Comparison of ENCODE assay signal across 3 worm cellular contexts in genomic region chrIV:1168311-1168965, ce11.
TF ChIP-seq lines count a peak whose summit lies in the region.

No protein-coding gene starts in this region.

TF ChIP-seq in whole organism, L1 larva, 84 proteins besides CTCF, POLR2A, EP300 and RAD21 (continued from another document and continues in another):
- TF ChIP-seq zag-1 (tag; optimal IDR thresholded peaks at IDR 0.05; lab: Kevin White, UChicago) (no peak), xbp-1 (tag; optimal IDR thresholded peaks at IDR 0.05; lab: Kevin White, UChicago) (peak; percentile 11), snu-23 (GFP tag; optimal IDR thresholded peaks at IDR 0.05; lab: Kevin White, UChicago) (peak; percentile 54), ces-1 (GFP tag; optimal IDR thresholded peaks at IDR 0.05; lab: Kevin White, UChicago) (no peak), rnt-1 (tag; optimal IDR thresholded peaks at IDR 0.05; lab: Kevin White, UChicago) (peak; percentile 70), efl-1 (optimal IDR thresholded peaks at IDR 0.05; lab: Kevin White, UChicago) (peak; percentile 71 to 76), efl-1 (GFP tag; optimal IDR thresholded peaks at IDR 0.05 in 1 of 2; lab: Kevin White, UChicago) (peak; percentile 57 to 96), lin-35 (GFP tag; optimal IDR thresholded peaks at IDR 0.05; lab: Kevin White, UChicago) (peak; percentile 22 to 54), nhr-77 (tag; optimal IDR thresholded peaks at IDR 0.05; lab: Kevin White, UChicago) (no peak), nhr-84 (tag; optimal IDR thresholded peaks at IDR 0.05; lab: Kevin White, UChicago) (no peak), zip-4 (GFP tag; optimal IDR thresholded peaks at IDR 0.05; lab: Kevin White, UChicago) (no peak), swsn-7 (tag; optimal IDR thresholded peaks at IDR 0.05; lab: Kevin White, UChicago) (peak; percentile 45), fos-1 (tag; optimal IDR thresholded peaks at IDR 0.05; lab: Kevin White, UChicago) (no peak), ceh-8 (GFP tag; optimal IDR thresholded peaks at IDR 0.05; lab: Kevin White, UChicago) (peak; percentile 29), egl-27 (tag; optimal IDR thresholded peaks at IDR 0.05; lab: Kevin White, UChicago) (no peak), F16B12.6 (tag; optimal IDR thresholded peaks at IDR 0.05; lab: Kevin White, UChicago) (peak; percentile 6), irx-1 (tag; optimal IDR thresholded peaks at IDR 0.05; lab: Kevin White, UChicago) (peak; percentile 37), nhr-11 (tag; optimal IDR thresholded peaks at IDR 0.05; lab: Kevin White, UChicago) (no peak), C34B4.2 (tag; optimal IDR thresholded peaks at IDR 0.05; lab: Kevin White, UChicago) (no peak), nhr-28 (tag; optimal IDR thresholded peaks at IDR 0.05; lab: Kevin White, UChicago) (no peak), hpl-2 (GFP tag; optimal IDR thresholded peaks at IDR 0.05; lab: Kevin White, UChicago) (no peak), hlh-4 (tag; optimal IDR thresholded peaks at IDR 0.05; lab: Kevin White, UChicago) (no peak), lin-13 (GFP tag; optimal IDR thresholded peaks at IDR 0.05; lab: Kevin White, UChicago) (no peak), dsc-1 (tag; optimal IDR thresholded peaks at IDR 0.05; lab: Kevin White, UChicago) (peak; percentile 75), lsy-2 (tag; optimal IDR thresholded peaks at IDR 0.05; lab: Kevin White, UChicago) (peak; percentile 32 to 65), snpc-4 (tag; optimal IDR thresholded peaks at IDR 0.05; lab: Kevin White, UChicago) (peak; percentile 18), nhr-237 (tag; optimal IDR thresholded peaks at IDR 0.05; lab: Kevin White, UChicago) (no peak), isw-1 (GFP tag; IDR thresholded peaks at IDR 0.05; lab: Robert Waterston, UW) (no peak), skn-1 (tag; optimal IDR thresholded peaks at IDR 0.05; lab: Kevin White, UChicago) (peak; percentile 39), egl-13 (tag; optimal IDR thresholded peaks at IDR 0.05; lab: Kevin White, UChicago) (no peak), unc-62 (GFP tag; optimal IDR thresholded peaks at IDR 0.05; lab: Kevin White, UChicago) (no peak), pax-3 (tag; optimal IDR thresholded peaks at IDR 0.05; lab: Kevin White, UChicago) (peak; percentile 71), aha-1 (tag; optimal IDR thresholded peaks at IDR 0.05; lab: Kevin White, UChicago) (no peak), ztf-4 (tag; optimal IDR thresholded peaks at IDR 0.05; lab: Kevin White, UChicago) (no peak), lin-39 (tag; optimal IDR thresholded peaks at IDR 0.05; lab: Kevin White, UChicago) (no peak), mab-9 (GFP tag; IDR thresholded peaks at IDR 0.05; lab: Robert Waterston, UW) (peak; percentile 42; the same call in 1 of the 2 replicates), unc-86 (tag; optimal IDR thresholded peaks at IDR 0.05; lab: Kevin White, UChicago) (peak; percentile 47), mdl-1 (tag; optimal IDR thresholded peaks at IDR 0.05; lab: Kevin White, UChicago) (peak in 1 of 2 experiments; percentile 82), elt-3 (tag; optimal IDR thresholded peaks at IDR 0.05; lab: Kevin White, UChicago) (no peak), hlh-17 (GFP tag; optimal IDR thresholded peaks at IDR 0.05; lab: Kevin White, UChicago; ENCODE audit: borderline replicate concordance) (no peak), ceh-88 (GFP tag; IDR thresholded peaks at IDR 0.05; lab: Robert Waterston, UW) (no peak), sptf-1 (tag; optimal IDR thresholded peaks at IDR 0.05; lab: Kevin White, UChicago) (no peak), lin-14 (GFP tag; optimal IDR thresholded peaks at IDR 0.05; lab: Kevin White, UChicago) (peak; percentile 91), tbx-2 (tag; optimal IDR thresholded peaks at IDR 0.05; lab: Kevin White, UChicago) (peak; percentile 38), nhr-71 (tag; optimal IDR thresholded peaks at IDR 0.05; lab: Kevin White, UChicago) (no peak)

TF ChIP-seq in whole organism, L2 larva, 48 proteins besides CTCF, POLR2A, EP300 and RAD21 (continued from another document):
- TF ChIP-seq snpc-4 (tag; optimal IDR thresholded peaks at IDR 0.05; lab: Kevin White, UChicago): no peak
- TF ChIP-seq ama-1 (optimal IDR thresholded peaks at IDR 0.05; lab: Kevin White, UChicago): no peak
- no peak for TF ChIP-seq ztf-1 (GFP tag; conservative IDR thresholded peaks at IDR 0.05; lab: Robert Waterston, UW)
- TF ChIP-seq ceh-82 (tag; optimal IDR thresholded peaks at IDR 0.05; lab: Kevin White, UChicago): no peak
- TF ChIP-seq Y55F3AM.14 (GFP tag; optimal IDR thresholded peaks at IDR 0.05; lab: Kevin White, UChicago): peak; percentile 63
- TF ChIP-seq fos-1 (tag; optimal IDR thresholded peaks at IDR 0.05; lab: Kevin White, UChicago): no peak
- no peak for TF ChIP-seq dmd-4 (tag; optimal IDR thresholded peaks at IDR 0.05; lab: Kevin White, UChicago)
- TF ChIP-seq lin-11 (tag; optimal IDR thresholded peaks at IDR 0.05; lab: Kevin White, UChicago): no peak
- no peak for TF ChIP-seq nhr-6 (tag; optimal IDR thresholded peaks at IDR 0.05; lab: Kevin White, UChicago)
- TF ChIP-seq ZK546.5 (tag; optimal IDR thresholded peaks at IDR 0.05; lab: Kevin White, UChicago): no peak
- no peak for TF ChIP-seq aly-2 (tag; optimal IDR thresholded peaks at IDR 0.05; lab: Kevin White, UChicago)
- TF ChIP-seq nhr-129 (tag; optimal IDR thresholded peaks at IDR 0.05; lab: Kevin White, UChicago): peak; percentile 37
- TF ChIP-seq gmeb-1 (tag; optimal IDR thresholded peaks at IDR 0.05; lab: Kevin White, UChicago): peak; percentile 40
- no peak for TF ChIP-seq nhr-10 (tag; optimal IDR thresholded peaks at IDR 0.05; lab: Kevin White, UChicago)
- peak; percentile 3 for TF ChIP-seq lin-13 (GFP tag; optimal IDR thresholded peaks at IDR 0.05; lab: Kevin White, UChicago)
- TF ChIP-seq nhr-11 (tag; optimal IDR thresholded peaks at IDR 0.05; lab: Kevin White, UChicago): no peak
- TF ChIP-seq unc-62 (GFP tag; optimal IDR thresholded peaks at IDR 0.05; lab: Kevin White, UChicago): no peak
- TF ChIP-seq blmp-1 (tag; optimal IDR thresholded peaks at IDR 0.05; lab: Kevin White, UChicago; ENCODE audit: insufficient read depth): peak; percentile 54
- TF ChIP-seq lsy-2 (tag; optimal IDR thresholded peaks at IDR 0.05; lab: Kevin White, UChicago): peak in 1 of 2 experiments; percentile 61
- no peak for TF ChIP-seq R02D3.7 (tag; optimal IDR thresholded peaks at IDR 0.05; lab: Kevin White, UChicago)
- TF ChIP-seq ztf-11 (tag; optimal IDR thresholded peaks at IDR 0.05; lab: Kevin White, UChicago): no peak
- TF ChIP-seq ceh-16 (tag; optimal IDR thresholded peaks at IDR 0.05; lab: Kevin White, UChicago): no peak
- TF ChIP-seq mab-5 (tag; optimal IDR thresholded peaks at IDR 0.05; lab: Kevin White, UChicago): peak; percentile 12
- no peak for TF ChIP-seq nhr-77 (tag; optimal IDR thresholded peaks at IDR 0.05; lab: Kevin White, UChicago)
- TF ChIP-seq nhr-12 (tag; optimal IDR thresholded peaks at IDR 0.05; lab: Kevin White, UChicago): no peak
- no peak for TF ChIP-seq ztf-4 (tag; optimal IDR thresholded peaks at IDR 0.05; lab: Kevin White, UChicago)
- TF ChIP-seq sma-3 (GFP tag; optimal IDR thresholded peaks at IDR 0.05; lab: Kevin White, UChicago): no peak
- no peak for TF ChIP-seq peb-1 (tag; optimal IDR thresholded peaks at IDR 0.05; lab: Kevin White, UChicago)
- peak; percentile 45 for TF ChIP-seq sma-9 (GFP tag; optimal IDR thresholded peaks at IDR 0.05; lab: Kevin White, UChicago)
- TF ChIP-seq sma-9 (tag; optimal IDR thresholded peaks at IDR 0.05; lab: Kevin White, UChicago): no peak
- no peak for TF ChIP-seq unc-39 (tag; optimal IDR thresholded peaks at IDR 0.05; lab: Kevin White, UChicago)
- no peak for TF ChIP-seq skn-1 (tag; optimal IDR thresholded peaks at IDR 0.05; lab: Kevin White, UChicago)
- TF ChIP-seq alr-1 (tag; optimal IDR thresholded peaks at IDR 0.05; lab: Kevin White, UChicago): no peak
- TF ChIP-seq nhr-237 (tag; optimal IDR thresholded peaks at IDR 0.05; lab: Kevin White, UChicago): no peak
- TF ChIP-seq lin-39 (tag; optimal IDR thresholded peaks at IDR 0.05; lab: Kevin White, UChicago): no peak
- TF ChIP-seq nhr-25 (tag; optimal IDR thresholded peaks at IDR 0.05; lab: Kevin White, UChicago): no peak
- TF ChIP-seq nhr-23 (tag; optimal IDR thresholded peaks at IDR 0.05; lab: Kevin White, UChicago): no peak

TF ChIP-seq in whole organism, L4 larva, 104 proteins besides CTCF, POLR2A, EP300 and RAD21 (continued from another document):
- TF ChIP-seq daf-16 (GFP tag; optimal IDR thresholded peaks at IDR 0.05; lab: Kevin White, UChicago): peak in 1 of 2 experiments; percentile 58
- peak; percentile 47 for TF ChIP-seq daf-16 (tag; optimal IDR thresholded peaks at IDR 0.05; lab: Kevin White, UChicago)
- TF ChIP-seq snpc-4 (tag; optimal IDR thresholded peaks at IDR 0.05; lab: Kevin White, UChicago): no peak
- peak; percentile 46 for TF ChIP-seq rbr-2 (tag; optimal IDR thresholded peaks at IDR 0.05; lab: Kevin White, UChicago)
- no peak for TF ChIP-seq nhr-48 (tag; optimal IDR thresholded peaks at IDR 0.05; lab: Kevin White, UChicago)
- TF ChIP-seq hmg-1.1 (GFP tag; IDR thresholded peaks at IDR 0.05; lab: Robert Waterston, UW): peak; percentile 71
- TF ChIP-seq dpl-1 (GFP tag; optimal IDR thresholded peaks at IDR 0.05; lab: Kevin White, UChicago): peak; percentile 29
- TF ChIP-seq zip-2 (tag; optimal IDR thresholded peaks at IDR 0.05; lab: Kevin White, UChicago): no peak
- peak; percentile 4 for TF ChIP-seq nhr-28 (tag; optimal IDR thresholded peaks at IDR 0.05; lab: Kevin White, UChicago)
- peak; percentile 52 for TF ChIP-seq dve-1 (tag; optimal IDR thresholded peaks at IDR 0.05; lab: Kevin White, UChicago; ENCODE audit: insufficient read depth)
- peak; percentile 88 for TF ChIP-seq hlh-30 (tag; optimal IDR thresholded peaks at IDR 0.05; lab: Kevin White, UChicago; ENCODE audit: insufficient read depth)
- TF ChIP-seq nhr-6 (tag; optimal IDR thresholded peaks at IDR 0.05; lab: Kevin White, UChicago): peak; percentile 71
- TF ChIP-seq mxl-3 (GFP tag; optimal IDR thresholded peaks at IDR 0.05; lab: Kevin White, UChicago): peak; percentile 75
- TF ChIP-seq mdl-1 (tag; optimal IDR thresholded peaks at IDR 0.05; lab: Kevin White, UChicago): peak; percentile 65 to 93
- TF ChIP-seq zag-1 (tag; optimal IDR thresholded peaks at IDR 0.05; lab: Kevin White, UChicago): no peak
- TF ChIP-seq T20F7.1 (GFP tag; optimal IDR thresholded peaks at IDR 0.05; lab: Kevin White, UChicago): peak; percentile 72
